Worm (Caenorhabditis elegans): ENCODE results near the gene nono-1.
A peak's percentile ranks its signal among the peaks of the same experiment; 100 is the strongest.

nono-1 gene

ce11 chrIII:5950756-5951345 is 7.2 kb downstream of the nono-1 start:
- TF ChIP-seq nhr-80 (tag; optimal IDR thresholded peaks at IDR 0.05) (peak; percentile 12), die-1 (tag; optimal IDR thresholded peaks at IDR 0.05) (no peak), aptf-3 (GFP tag; IDR thresholded peaks at IDR 0.05) (0 out of 2 replicates have a peak, but pooled peaks have one; percentile 15), lin-54 (GFP tag; optimal IDR thresholded peaks at IDR 0.05) (no peak), ztf-18 (tag; optimal IDR thresholded peaks at IDR 0.05) (no peak), ama-1 (optimal IDR thresholded peaks at IDR 0.05) (peak; percentile 16), ama-1 (GFP tag; optimal IDR thresholded peaks at IDR 0.05) (no peak), Y56A3A.18 (GFP tag; IDR thresholded peaks at IDR 0.05) (0 out of 2 replicates have a peak, but pooled peaks have one; percentile 23), mel-28 (tag; optimal IDR thresholded peaks at IDR 0.05; ENCODE audit: borderline replicate concordance) (no peak), zim-3 (tag; optimal IDR thresholded peaks at IDR 0.05) (peak; percentile 15), sdz-38 (tag; optimal IDR thresholded peaks at IDR 0.05) (no peak), K12H6.12 (tag; optimal IDR thresholded peaks at IDR 0.05) (no peak), snpc-1.3 (tag; optimal IDR thresholded peaks at IDR 0.05; ENCODE audit: insufficient read depth) (no peak), nfya-2 (GFP tag; IDR thresholded peaks at IDR 0.05) (no peak), ceh-91 (GFP tag; IDR thresholded peaks at IDR 0.05) (no peak), hrde-1 (tag; optimal IDR thresholded peaks at IDR 0.05; ENCODE audit: borderline replicate concordance) (no peak)

ce11 chrIII:5949817-5950216 is 8.2 kb downstream of the nono-1 start:
- TF ChIP-seq lin-35 (GFP tag; optimal IDR thresholded peaks at IDR 0.05): peak in 1 of 3 experiments; percentile 8
- peak; percentile 44; the same call in 1 of the 2 replicates for TF ChIP-seq K11D2.4 (GFP tag; IDR thresholded peaks at IDR 0.05)
- TF ChIP-seq K12H6.12 (tag; optimal IDR thresholded peaks at IDR 0.05): peak; percentile 48
- TF ChIP-seq lag-1 (GFP tag; IDR thresholded peaks at IDR 0.05): no peak
- TF ChIP-seq hmg-1.2 (GFP tag; IDR thresholded peaks at IDR 0.05): peak; percentile 77
- no peak for TF ChIP-seq F39B2.1 (GFP tag; IDR thresholded peaks at IDR 0.05)
- no peak for TF ChIP-seq F23B12.7 (tag; optimal IDR thresholded peaks at IDR 0.05; ENCODE audit: insufficient read depth)
- no peak for TF ChIP-seq cebp-1 (GFP tag; IDR thresholded peaks at IDR 0.05)
- TF ChIP-seq cebp-1 (tag; optimal IDR thresholded peaks at IDR 0.05): peak; percentile 14
- TF ChIP-seq aptf-3 (GFP tag; IDR thresholded peaks at IDR 0.05): no peak
- peak; percentile 65 for TF ChIP-seq zfh-2 (GFP tag; conservative IDR thresholded peaks at IDR 0.05)
- no peak for TF ChIP-seq snpc-4 (GFP tag; optimal IDR thresholded peaks at IDR 0.05)
- no peak for TF ChIP-seq snpc-4 (tag; optimal IDR thresholded peaks at IDR 0.05)
- peak; percentile 27 for TF ChIP-seq somi-1 (GFP tag; optimal IDR thresholded peaks at IDR 0.05)
- TF ChIP-seq ama-1 (optimal IDR thresholded peaks at IDR 0.05): peak; percentile 60
- no peak for TF ChIP-seq ama-1 (GFP tag; optimal IDR thresholded peaks at IDR 0.05)
- TF ChIP-seq mcd-1 (GFP tag; IDR thresholded peaks at IDR 0.05): 0 out of 2 replicates have a peak, but pooled peaks have one; percentile 9
- peak; percentile 17 for TF ChIP-seq ztf-3 (GFP tag; optimal IDR thresholded peaks at IDR 0.05)

- no peak for TF ChIP-seq sptf-2 (GFP tag; optimal IDR thresholded peaks at IDR 0.05)
- TF ChIP-seq snpc-1.1 (tag; optimal IDR thresholded peaks at IDR 0.05; ENCODE audit: insufficient read depth): no peak
- TF ChIP-seq lin-26 (GFP tag; IDR thresholded peaks at IDR 0.05): no peak
- TF ChIP-seq cebp-1 (GFP tag; IDR thresholded peaks at IDR 0.05): no peak
- TF ChIP-seq cebp-1 (tag; optimal IDR thresholded peaks at IDR 0.05): no peak
- TF ChIP-seq B0261.1 (tag; optimal IDR thresholded peaks at IDR 0.05): no peak
These were observed 9.1 kb downstream of the nono-1 start for ce11 chrIII:5948986-5949385.
